Fruit fly (Drosophila melanogaster) whole organism, wandering third instar larva: ENCODE data around the gene Sap47.
A peak's percentile ranks its signal among the peaks of the same experiment; 100 is the strongest.

Experiments
- Abd-B ChIP-seq: fragments of >200 bp; optimal IDR thresholded peaks from 2 replicates; lab custom pipeline; 2017; ENCODE audit warnings: missing biosample characterization, missing genetic modification characterization
- CG32264 ChIP-seq: fragments of 200-800 bp; sonication (Bioruptor generic); optimal IDR thresholded peaks from 2 replicates; lab custom pipeline; 2016; ENCODE audit warnings: missing biosample characterization, missing genetic modification characterization
- CG9705 ChIP-seq: fragments of 200-800 bp; sonication (Bioruptor generic); optimal IDR thresholded peaks from 2 replicates; lab custom pipeline; 2018; ENCODE audit warnings: missing biosample characterization, mild to moderate bottlenecking, missing genetic modification characterization
- CrebA ChIP-seq: fragments of 200-800 bp; sonication (Bioruptor generic); optimal IDR thresholded peaks from 2 replicates; lab custom pipeline; 2016; ENCODE audit warnings: missing biosample characterization, mild to moderate bottlenecking, missing genetic modification characterization, borderline replicate concordance
- Dfd ChIP-seq: fragments of >200 bp; optimal IDR thresholded peaks from 2 replicates; lab custom pipeline; 2017; ENCODE audit warnings: missing biosample characterization, missing genetic modification characterization
- Dif ChIP-seq: fragments of 200-275, 200-300 bp; sonication (Bioruptor generic); optimal IDR thresholded peaks from 2 replicates; lab custom pipeline; 2018; ENCODE audit warnings: missing biosample characterization, missing genetic modification characterization; ENCODE audit not compliant: partially characterized antibody
- GATAd ChIP-seq: sonication (Bioruptor generic); optimal IDR thresholded peaks from 2 replicates; lab custom pipeline; 2016; ENCODE audit warnings: missing biosample characterization, missing genetic modification characterization
- HLH106 ChIP-seq: fragments of 200-800 bp; optimal IDR thresholded peaks from 3 replicates; lab custom pipeline; 2019; ENCODE audit warnings: missing biosample characterization, mild to moderate bottlenecking, missing genetic modification characterization, moderate library complexity
- Hr83 ChIP-seq: fragments of 200-300 bp; sonication (Bioruptor generic); optimal IDR thresholded peaks from 2 replicates; lab custom pipeline; 2016; ENCODE audit warnings: missing biosample characterization, mild to moderate bottlenecking, missing genetic modification characterization, moderate library complexity; ENCODE audit not compliant: poor library complexity, severe bottlenecking
- Mio ChIP-seq: sonication (Bioruptor generic); optimal IDR thresholded peaks from 2 replicates; lab custom pipeline; 2016; ENCODE audit warnings: missing biosample characterization, missing genetic modification characterization
- Myc ChIP-seq: fragments of >200 bp; optimal IDR thresholded peaks from 2 replicates; lab custom pipeline; 2017
- OdsH ChIP-seq: fragments of 200-800 bp; sonication (Bioruptor generic); optimal IDR thresholded peaks from 2 replicates; lab custom pipeline; 2016; ENCODE audit warnings: missing biosample characterization, mild to moderate bottlenecking, missing genetic modification characterization
- Rel ChIP-seq, 2 experiments: fragments of 200-800 bp; sonication (Bioruptor generic) in 1 of 2; optimal IDR thresholded peaks; 2 replicates in 1 of 2; 3 replicates in 1 of 2; lab custom pipeline; 2016 to 2019; ENCODE audit warnings: mild to moderate bottlenecking in 2 of 2, missing biosample characterization in 2 of 2, missing genetic modification characterization in 2 of 2, moderate library complexity in 1 of 2
- Sp1 ChIP-seq: fragments of 200-800 bp; sonication (Bioruptor generic); optimal IDR thresholded peaks from 3 replicates; lab custom pipeline; 2019; ENCODE audit warnings: missing biosample characterization, mild to moderate bottlenecking, missing genetic modification characterization, moderate library complexity
- br ChIP-seq: fragments of 200-800 bp; sonication (Bioruptor generic); optimal IDR thresholded peaks from 2 replicates; lab custom pipeline; 2016; ENCODE audit warnings: missing biosample characterization, missing genetic modification characterization
- brk ChIP-seq: fragments of 200-800 bp; sonication (Bioruptor generic); optimal IDR thresholded peaks from 2 replicates; lab custom pipeline; 2016; ENCODE audit warnings: missing biosample characterization, mild to moderate bottlenecking, missing genetic modification characterization
- dl ChIP-seq, 2 experiments: fragments of 175-275, 200-275 bp in 1 of 2; fragments of 200-275 bp in 1 of 2; sonication (Bioruptor generic); optimal IDR thresholded peaks; lab custom pipeline; 2018; ENCODE audit warnings: mild to moderate bottlenecking in 2 of 2, missing biosample characterization in 2 of 2, missing genetic modification characterization in 2 of 2, moderate library complexity in 2 of 2; ENCODE audit not compliant: partially characterized antibody in 2 of 2, insufficient read depth in 1 of 2
- dmrt93B ChIP-seq: fragments of 200-800 bp; sonication (Bioruptor generic); optimal IDR thresholded peaks from 2 replicates; lab custom pipeline; 2018; ENCODE audit warnings: missing biosample characterization, mild to moderate bottlenecking, missing genetic modification characterization
- dsf ChIP-seq: sonication (Bioruptor generic); optimal IDR thresholded peaks from 2 replicates; lab custom pipeline; 2016; ENCODE audit warnings: missing biosample characterization, missing genetic modification characterization, borderline replicate concordance
- foxo ChIP-seq, 2 experiments: fragments of 200-800 bp; sonication (Bioruptor generic); optimal IDR thresholded peaks; 2 replicates in 1 of 2; 3 replicates in 1 of 2; lab custom pipeline; 2016 to 2017; ENCODE audit warnings: missing biosample characterization in 2 of 2, missing genetic modification characterization in 2 of 2
- fru ChIP-seq: fragments of 200-800 bp; sonication (Bioruptor generic); optimal IDR thresholded peaks from 3 replicates; lab custom pipeline; 2016; ENCODE audit warnings: missing biosample characterization, mild to moderate bottlenecking, missing genetic modification characterization
- h ChIP-seq: fragments of 200-800 bp; sonication (Bioruptor generic); optimal IDR thresholded peaks from 3 replicates; lab custom pipeline; 2016; ENCODE audit warnings: missing biosample characterization, mild to moderate bottlenecking, missing genetic modification characterization
- pan ChIP-seq: fragments of >200 bp; optimal IDR thresholded peaks from 2 replicates; lab custom pipeline; 2017
- psq ChIP-seq: fragments of 200-800 bp; sonication (Bioruptor generic); optimal IDR thresholded peaks from 3 replicates; lab custom pipeline; 2017; ENCODE audit warnings: missing biosample characterization, mild to moderate bottlenecking, missing genetic modification characterization, moderate library complexity
- sage ChIP-seq: fragments of 200-800 bp; sonication (Bioruptor generic); optimal IDR thresholded peaks from 2 replicates; lab custom pipeline; 2016; ENCODE audit warnings: missing biosample characterization, mild to moderate bottlenecking, missing genetic modification characterization
- usp ChIP-seq: fragments of >200 bp; optimal IDR thresholded peaks from 2 replicates; lab custom pipeline; 2017; ENCODE audit warnings: missing biosample characterization, missing genetic modification characterization

Sap47 gene

DNA sequence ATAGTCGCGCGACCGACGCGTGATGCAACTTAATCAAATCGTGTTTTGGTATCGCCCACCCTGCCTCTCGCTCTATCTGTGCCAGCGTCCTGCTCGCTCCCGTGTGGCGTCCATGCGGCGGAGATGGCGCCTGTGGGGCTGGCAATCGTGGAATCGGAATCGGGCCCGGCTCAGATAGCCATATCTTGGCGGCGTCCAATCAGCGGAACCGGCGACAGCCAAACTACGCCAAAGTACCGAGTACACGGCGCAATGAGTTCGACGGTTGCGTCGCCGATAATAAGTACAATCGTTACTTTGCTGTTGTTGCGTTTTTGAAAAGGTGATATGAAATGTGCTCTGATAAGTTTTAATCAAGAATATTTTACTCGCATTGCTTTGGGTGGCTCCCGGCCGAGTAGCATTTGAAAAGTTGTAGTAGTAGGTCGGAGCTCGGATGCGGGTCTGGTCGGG lies 50.9 kb downstream of the Sap47 start, which contains the start of gene srp:
Gene srp (plus strand): TSS at position 391 of the 453 bp plus-strand sequence.
- TF ChIP-seq psq (no peak), Mio (no peak), fru (GFP tag; lab: Kevin White, UChicago) (peak; percentile 40), Rel (GFP tag; optimal IDR thresholded peaks at IDR 0.05; lab: Kevin White, UChicago) (no peak), Rel (tag; optimal IDR thresholded peaks at IDR 0.05; lab: Kevin White, UChicago) (peak; percentile 86), h (GFP tag; lab: Kevin White, UChicago) (peak; percentile 83), usp (GFP tag; lab: Kevin White, UChicago) (no peak), CG9705 (GFP tag; lab: Kevin White, UChicago) (no peak)
- TF ChIP-seq, all 38 proteins: peak for 3

DNA sequence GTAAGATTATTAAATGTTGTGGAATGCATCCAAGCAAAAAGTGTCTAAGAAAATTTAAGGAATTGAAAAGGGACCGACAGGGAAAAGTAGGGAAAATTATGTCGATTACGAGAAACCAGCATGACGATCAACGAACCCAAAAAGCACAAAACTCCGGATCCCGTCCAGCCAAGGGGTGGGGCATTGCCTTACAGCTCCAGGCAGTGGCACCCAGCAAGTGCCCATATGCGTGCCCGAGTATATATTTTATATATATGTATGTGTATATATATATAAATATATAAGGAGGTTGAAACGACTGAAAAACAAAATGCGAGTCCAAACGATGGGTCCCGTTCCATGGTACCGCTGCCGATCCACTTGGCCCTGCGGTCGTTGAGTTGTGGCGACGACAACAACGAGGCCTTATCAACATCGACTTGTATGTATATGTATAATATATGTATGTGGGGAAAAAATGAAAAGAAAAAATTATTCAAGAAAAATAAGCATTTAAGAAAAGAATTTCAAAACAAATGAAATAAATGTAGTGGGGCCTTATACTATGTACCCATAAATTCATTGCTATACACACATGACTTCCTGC lies 52.3 kb downstream of the Sap47 start:
- TF ChIP-seq Rel (GFP tag; optimal IDR thresholded peaks at IDR 0.05; lab: Kevin White, UChicago): no peak
- TF ChIP-seq Rel (tag; optimal IDR thresholded peaks at IDR 0.05; lab: Kevin White, UChicago): peak; percentile 85
- TF ChIP-seq Abd-B (GFP tag; lab: Kevin White, UChicago): no peak
- TF ChIP-seq psq: no peak
- TF ChIP-seq, all 38 proteins: peak for 1

DNA sequence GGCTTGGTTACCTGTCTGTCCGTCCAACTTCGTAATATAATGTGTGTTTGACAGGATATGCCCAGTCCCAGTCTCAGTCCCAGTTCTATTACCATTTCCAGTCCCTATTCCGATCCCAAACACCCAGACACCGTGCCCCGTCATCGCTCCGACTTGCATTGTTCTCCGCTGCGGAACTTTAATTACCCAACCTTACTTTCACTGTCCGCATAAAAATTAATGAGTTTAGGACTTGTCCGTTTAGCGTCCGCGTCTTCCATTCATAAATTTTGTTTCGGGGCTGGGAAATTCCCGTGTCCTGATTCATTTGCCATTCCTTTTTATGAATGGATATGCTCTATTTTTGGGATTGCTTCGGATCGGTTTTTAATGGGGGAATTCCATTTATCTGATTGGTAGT lies 53.5 kb downstream of the Sap47 start:
- TF ChIP-seq Dif (GFP tag; lab: Kevin White, UChicago) (no peak), br (GFP tag; lab: Kevin White, UChicago) (no peak), Rel (GFP tag; optimal IDR thresholded peaks at IDR 0.05; lab: Kevin White, UChicago) (no peak), Rel (tag; optimal IDR thresholded peaks at IDR 0.05; lab: Kevin White, UChicago) (no peak), HLH106 (tag; lab: Kevin White, UChicago) (no peak), OdsH (GFP tag; lab: Kevin White, UChicago) (no peak), GATAd (GFP tag; lab: Kevin White, UChicago) (no peak), CrebA (GFP tag; lab: Kevin White, UChicago) (no peak), pan (lab: Kevin White, UChicago) (no peak), foxo (GFP tag; optimal IDR thresholded peaks at IDR 0.05; lab: Kevin White, UChicago) (no peak), CG32264 (GFP tag; lab: Kevin White, UChicago) (no peak), dmrt93B (GFP tag; lab: Kevin White, UChicago) (no peak)

DNA sequence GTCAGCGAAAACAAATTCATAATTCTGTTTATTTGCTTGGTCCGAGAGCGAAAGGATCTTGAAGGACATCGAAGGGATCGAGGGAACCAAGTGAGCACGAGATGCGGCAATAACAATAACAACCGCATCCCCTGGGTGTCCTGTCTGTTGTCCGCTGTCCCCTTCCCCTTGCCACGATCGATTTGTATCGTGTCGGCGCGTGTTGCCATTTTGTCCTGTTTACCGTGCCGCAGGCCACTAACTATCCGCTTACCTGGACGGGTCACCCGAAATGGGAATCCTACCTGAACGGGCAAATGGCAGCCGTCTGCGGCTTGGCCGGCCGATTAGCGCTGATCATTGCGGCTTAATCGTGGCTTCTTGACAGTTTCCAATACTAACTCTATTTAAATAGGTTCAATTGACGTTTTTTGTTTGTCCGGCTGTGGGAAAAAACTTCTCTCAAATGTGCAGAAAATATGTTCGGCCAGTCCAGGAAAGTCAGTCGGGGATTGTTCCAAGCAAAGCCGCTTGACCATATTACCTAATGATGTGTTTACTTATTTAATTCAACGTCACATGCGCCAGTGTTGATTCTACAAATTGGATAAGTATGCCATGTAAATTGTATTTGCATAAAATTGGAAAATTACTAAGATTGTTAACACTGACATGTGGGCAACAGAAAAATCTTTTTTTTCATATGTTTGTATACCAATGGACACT lies 54.5 kb downstream of the Sap47 start:
- no peak for TF ChIP-seq Dfd (GFP tag; lab: Kevin White, UChicago)
- TF ChIP-seq dsf: no peak
- TF ChIP-seq dl (GFP tag; optimal IDR thresholded peaks at IDR 0.05; lab: Kevin White, UChicago; ENCODE audit: insufficient read depth in 1 of 2, partially characterized antibody in 2 of 2): no peak
- TF ChIP-seq h (GFP tag; lab: Kevin White, UChicago): no peak
- TF ChIP-seq usp (GFP tag; lab: Kevin White, UChicago): no peak
- no peak for TF ChIP-seq foxo (GFP tag; optimal IDR thresholded peaks at IDR 0.05; lab: Kevin White, UChicago)
- TF ChIP-seq CrebA (GFP tag; lab: Kevin White, UChicago): no peak

DNA sequence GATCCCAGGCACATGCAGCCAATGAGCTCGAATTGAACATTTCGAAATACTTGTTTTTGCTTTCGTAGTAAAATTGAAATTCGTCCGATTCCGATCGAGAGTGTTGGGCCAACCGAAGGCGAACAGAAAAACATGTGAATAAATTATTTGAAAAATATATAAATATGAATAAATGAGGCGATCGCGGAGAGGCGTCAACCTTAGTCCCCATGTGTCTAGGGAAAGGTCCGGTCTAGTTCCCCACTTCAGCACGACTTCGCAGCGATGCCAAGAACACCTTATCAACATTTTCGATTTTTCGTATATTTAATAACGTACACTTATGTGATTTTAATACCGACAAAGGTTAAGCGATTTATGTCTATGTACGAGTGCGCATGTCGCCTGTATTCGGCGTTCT lies 56.7 kb downstream of the Sap47 start:
- no peak for TF ChIP-seq brk
- TF ChIP-seq Rel (GFP tag; optimal IDR thresholded peaks at IDR 0.05; lab: Kevin White, UChicago): no peak
- peak; percentile 11 for TF ChIP-seq Rel (tag; optimal IDR thresholded peaks at IDR 0.05; lab: Kevin White, UChicago)

DNA sequence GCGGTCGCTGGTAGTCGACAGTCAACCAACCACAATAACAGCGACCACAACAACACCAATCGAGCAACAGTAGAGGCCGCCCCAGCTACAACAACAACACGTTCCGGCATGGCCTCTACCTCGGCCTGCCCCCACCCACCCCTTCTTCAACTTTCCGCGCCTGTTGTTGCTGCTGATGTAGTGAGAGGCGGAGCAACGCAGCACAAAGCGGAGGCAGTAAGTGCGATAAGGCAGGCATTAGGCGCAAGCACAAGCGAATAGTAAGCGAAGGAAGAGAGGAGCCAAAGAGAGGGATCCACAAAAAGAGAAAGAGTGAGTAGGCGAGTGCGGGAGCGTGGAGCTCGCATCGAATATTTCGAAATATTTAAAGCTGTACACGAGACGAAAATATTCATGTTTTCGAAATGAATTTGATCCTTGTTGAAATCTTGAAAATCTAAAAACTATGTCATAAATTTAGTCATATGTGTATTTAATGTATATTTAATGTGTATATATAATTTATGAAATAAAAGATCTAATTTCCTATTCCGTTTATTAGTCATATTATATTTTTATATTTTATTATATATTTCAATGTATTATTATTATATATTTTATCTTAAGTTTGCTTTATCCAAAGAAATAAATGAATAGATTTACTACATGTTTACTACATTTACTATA lies 58.4 kb downstream of the Sap47 start:
- TF ChIP-seq h (GFP tag; lab: Kevin White, UChicago): peak; percentile 5
- TF ChIP-seq Dif (GFP tag; lab: Kevin White, UChicago): peak; percentile 88
- peak; percentile 49 for TF ChIP-seq psq
- no peak for TF ChIP-seq usp (GFP tag; lab: Kevin White, UChicago)
- TF ChIP-seq Myc (lab: Kevin White, UChicago): no peak
- TF ChIP-seq Hr83 (GFP tag; lab: Kevin White, UChicago): peak; percentile 78
- TF ChIP-seq Rel (GFP tag; optimal IDR thresholded peaks at IDR 0.05; lab: Kevin White, UChicago): no peak
- TF ChIP-seq Rel (tag; optimal IDR thresholded peaks at IDR 0.05; lab: Kevin White, UChicago): peak; percentile 55
- peak; percentile 63 to 72 for TF ChIP-seq dl (GFP tag; optimal IDR thresholded peaks at IDR 0.05; lab: Kevin White, UChicago; ENCODE audit: insufficient read depth in 1 of 2, partially characterized antibody in 2 of 2)
- peak in 1 of 2 experiments; percentile 14 for TF ChIP-seq foxo (GFP tag; optimal IDR thresholded peaks at IDR 0.05; lab: Kevin White, UChicago)
- no peak for TF ChIP-seq sage (GFP tag; lab: Kevin White, UChicago)
- no peak for TF ChIP-seq Sp1 (GFP tag; lab: Kevin White, UChicago)
- TF ChIP-seq, all 38 proteins: peak for 7
